Worm (Caenorhabditis elegans) whole organism, young adult: Measurements from ENCODE around the gene F53B3.6.

ENCODE experiments used
- K11D2.4 ChIP-seq: fragments of 200-800 bp; sonication (Bioruptor generic); IDR thresholded peaks from 2 replicates; pipeline ENCODE4 v1.3.6; 2022; ENCODE audit warnings: missing genetic modification reagents, missing genetic modification characterization, missing compliant biosample characterization
- ama-1 ChIP-seq, 3 experiments: fragments of 150-350 bp in 1 of 3; sonication (generic microtip) in 2 of 3; optimal IDR thresholded peaks; 2 replicates each; lab custom pipeline; 2014 to 2018; ENCODE audit warnings: missing biosample characterization in 2 of 3, missing genetic modification characterization in 2 of 3, missing genetic modification reagents in 2 of 3
- fkh-3 ChIP-seq: sonication (generic microtip); optimal IDR thresholded peaks from 2 replicates; lab custom pipeline; 2016; ENCODE audit warnings: mild to moderate bottlenecking, missing genetic modification characterization, missing compliant biosample characterization
- lag-1 ChIP-seq: fragments of 200-800 bp; sonication (Bioruptor generic); IDR thresholded peaks from 2 replicates; pipeline ENCODE4 v1.3.6; 2022; ENCODE audit warnings: missing genetic modification reagents, missing genetic modification characterization, missing compliant biosample characterization
- mcd-1 ChIP-seq: fragments of 200-800 bp; sonication (Bioruptor generic); IDR thresholded peaks from 2 replicates; pipeline ENCODE4 v1.3.6; 2022; ENCODE audit warnings: missing genetic modification reagents, missing genetic modification characterization, missing compliant biosample characterization
- mes-4 ChIP-seq: sonication (generic microtip); optimal IDR thresholded peaks from 2 replicates; lab custom pipeline; 2016; ENCODE audit warnings: missing genotype, missing genetic modification characterization, missing compliant biosample characterization
- mxl-1 ChIP-seq: sonication (generic microtip); optimal IDR thresholded peaks from 2 replicates; lab custom pipeline; 2016; ENCODE audit warnings: missing genetic modification characterization, missing compliant biosample characterization
- nfya-1 ChIP-seq: sonication (generic microtip); optimal IDR thresholded peaks from 2 replicates; lab custom pipeline; 2017; ENCODE audit warnings: antibody characterized with exemption, missing compliant biosample characterization, missing genetic modification characterization, borderline replicate concordance; ENCODE audit not compliant: insufficient read depth
- pha-4 ChIP-seq: fragments of 150-350 bp; sonication (generic microtip); optimal IDR thresholded peaks from 2 replicates; lab custom pipeline; 2014; ENCODE audit warnings: missing biosample characterization, missing genetic modification reagents, missing genetic modification characterization
- tbp1 ChIP-seq: fragments of 200-800 bp; sonication (Bioruptor generic); optimal IDR thresholded peaks from 2 replicates; lab custom pipeline; 2018; ENCODE audit warnings: mild to moderate bottlenecking, missing genetic modification characterization, missing compliant biosample characterization
- tlf-1 ChIP-seq: fragments of 200-800 bp; sonication (Bioruptor generic); optimal IDR thresholded peaks from 2 replicates; lab custom pipeline; 2018; ENCODE audit warnings: mild to moderate bottlenecking, missing genetic modification characterization, missing compliant biosample characterization

ce11 chrX:2893026-2893662, 29.1 kb downstream of the F53B3.6 start:
- no peak for TF ChIP-seq mxl-1 (tag; lab: Kevin White, UChicago)
- no peak for TF ChIP-seq nfya-1 (tag; lab: Kevin White, UChicago)
- no peak for TF ChIP-seq ama-1 (optimal IDR thresholded peaks at IDR 0.05; lab: Kevin White, UChicago)
- no peak for TF ChIP-seq ama-1 (GFP tag; optimal IDR thresholded peaks at IDR 0.05; lab: Kevin White, UChicago)
- no peak for TF ChIP-seq tbp1 (GFP tag; lab: Kevin White, UChicago)
- no peak for TF ChIP-seq fkh-3 (tag; lab: Kevin White, UChicago)
- no peak for TF ChIP-seq lag-1
- TF ChIP-seq pha-4 (tag; lab: Kevin White, UChicago), result no peak
- no peak for TF ChIP-seq tlf-1 (GFP tag; lab: Kevin White, UChicago)
- TF ChIP-seq mcd-1 (GFP tag; lab: Robert Waterston, UW), result no peak
- TF ChIP-seq K11D2.4, result no peak
- no peak for TF ChIP-seq mes-4 (tag; lab: Kevin White, UChicago)
